Worm (Caenorhabditis elegans) whole organism, L2 larva: ENCODE results near the gene C05D12.5.

ENCODE experiments used
- C34F6.9 ChIP-seq: fragments of 150-350 bp; optimal IDR thresholded peaks from 2 replicates; lab custom pipeline; 2014; ENCODE audit warnings: missing biosample characterization, missing genetic modification characterization
- F13H6.1 ChIP-seq: sonication (generic microtip); optimal IDR thresholded peaks from 2 replicates; lab custom pipeline; 2016; ENCODE audit warnings: missing genetic modification characterization, missing compliant biosample characterization
- R02D3.7 ChIP-seq: fragments of 150-350 bp; optimal IDR thresholded peaks from 2 replicates; lab custom pipeline; 2014; ENCODE audit warnings: missing biosample characterization, missing genetic modification characterization
- Y55F3AM.14 ChIP-seq: fragments of 200-800 bp; sonication (Bioruptor generic); optimal IDR thresholded peaks from 2 replicates; lab custom pipeline; 2018; ENCODE audit warnings: mild to moderate bottlenecking, missing genetic modification characterization, missing compliant biosample characterization
- ZK546.5 ChIP-seq: sonication (generic microtip); optimal IDR thresholded peaks from 2 replicates; lab custom pipeline; 2017; ENCODE audit warnings: missing biosample characterization, missing genetic modification characterization
- alr-1 ChIP-seq: fragments of 150-350 bp; optimal IDR thresholded peaks from 2 replicates; lab custom pipeline; 2014; ENCODE audit warnings: missing biosample characterization, missing genetic modification characterization
- aly-2 ChIP-seq: fragments of 150-350 bp; optimal IDR thresholded peaks from 2 replicates; lab custom pipeline; 2014; ENCODE audit warnings: missing biosample characterization, missing genetic modification characterization
- blmp-1 ChIP-seq: sonication (generic microtip); optimal IDR thresholded peaks from 2 replicates; lab custom pipeline; 2017; ENCODE audit warnings: missing genetic modification characterization, mild to moderate bottlenecking, missing compliant biosample characterization, antibody characterized with exemption, moderate library complexity; ENCODE audit not compliant: insufficient read depth
- ceh-16 ChIP-seq: fragments of 150-350 bp; optimal IDR thresholded peaks from 2 replicates; lab custom pipeline; 2014; ENCODE audit warnings: missing biosample characterization, missing genetic modification characterization
- dmd-4 ChIP-seq: sonication (generic microtip); optimal IDR thresholded peaks from 2 replicates; lab custom pipeline; 2017; ENCODE audit warnings: missing biosample characterization, missing genetic modification characterization
- elt-1 ChIP-seq: fragments of 150-350 bp; optimal IDR thresholded peaks from 2 replicates; lab custom pipeline; 2014; ENCODE audit warnings: missing biosample characterization, missing genetic modification characterization
- fos-1 ChIP-seq: fragments of 150-350 bp; optimal IDR thresholded peaks from 2 replicates; lab custom pipeline; 2014; ENCODE audit warnings: missing biosample characterization, missing genetic modification characterization
- lin-11 ChIP-seq: fragments of 150-350 bp; sonication (generic microtip); optimal IDR thresholded peaks from 2 replicates; lab custom pipeline; 2014; ENCODE audit warnings: missing biosample characterization, missing genetic modification characterization, inconsistent platforms, mixed read lengths
- lin-13 ChIP-seq: fragments of 150-350 bp; optimal IDR thresholded peaks from 2 replicates; lab custom pipeline; 2014; ENCODE audit warnings: missing biosample characterization, missing genetic modification reagents, missing genetic modification characterization
- lin-39 ChIP-seq: fragments of 150-350 bp; optimal IDR thresholded peaks from 2 replicates; lab custom pipeline; 2014; ENCODE audit warnings: missing biosample characterization, missing genetic modification reagents, missing genetic modification characterization
- lsy-2 ChIP-seq, 2 experiments: fragments of 150-350 bp in 1 of 2; sonication (generic microtip) in 1 of 2; optimal IDR thresholded peaks; 2 replicates each; lab custom pipeline; 2014 to 2017; ENCODE audit warnings: missing biosample characterization in 2 of 2, missing genetic modification characterization in 2 of 2
- mab-5 ChIP-seq: fragments of 150-350 bp; optimal IDR thresholded peaks from 2 replicates; lab custom pipeline; 2014; ENCODE audit warnings: missing biosample characterization, missing genetic modification characterization
- mdl-1 ChIP-seq, 2 experiments: fragments of 150-350 bp in 1 of 2; sonication (generic microtip) in 1 of 2; optimal IDR thresholded peaks; 2 replicates each; lab custom pipeline; 2017; ENCODE audit warnings: missing biosample characterization in 2 of 2, missing genetic modification characterization in 2 of 2
- nhr-10 ChIP-seq: sonication (generic microtip); optimal IDR thresholded peaks from 2 replicates; lab custom pipeline; 2017; ENCODE audit warnings: missing biosample characterization, missing genetic modification characterization
- nhr-11 ChIP-seq: fragments of 150-350 bp; optimal IDR thresholded peaks from 2 replicates; lab custom pipeline; 2014; ENCODE audit warnings: missing biosample characterization, missing genetic modification characterization
- nhr-12 ChIP-seq: fragments of 150-350 bp; optimal IDR thresholded peaks from 2 replicates; lab custom pipeline; 2014; ENCODE audit warnings: missing biosample characterization, missing genetic modification characterization
- nhr-21 ChIP-seq: fragments of 150-350 bp; optimal IDR thresholded peaks from 2 replicates; lab custom pipeline; 2014; ENCODE audit warnings: missing biosample characterization, missing genetic modification characterization
- nhr-23 ChIP-seq: fragments of 150-350 bp; optimal IDR thresholded peaks from 2 replicates; lab custom pipeline; 2014; ENCODE audit warnings: missing biosample characterization, missing genetic modification reagents, missing genetic modification characterization
- nhr-237 ChIP-seq: fragments of 150-350 bp; optimal IDR thresholded peaks from 2 replicates; lab custom pipeline; 2014; ENCODE audit warnings: missing biosample characterization, missing genetic modification characterization
- nhr-25 ChIP-seq: fragments of 150-350 bp; sonication (generic microtip); optimal IDR thresholded peaks from 3 replicates; lab custom pipeline; 2014; ENCODE audit warnings: missing biosample characterization, missing genetic modification characterization
- nhr-6 ChIP-seq: fragments of 150-350 bp; optimal IDR thresholded peaks from 2 replicates; lab custom pipeline; 2014; ENCODE audit warnings: missing biosample characterization, missing genetic modification characterization
- nhr-77 ChIP-seq: fragments of 150-350 bp; optimal IDR thresholded peaks from 2 replicates; lab custom pipeline; 2014; ENCODE audit warnings: missing biosample characterization, missing genetic modification characterization
- peb-1 ChIP-seq: fragments of 150-350 bp; optimal IDR thresholded peaks from 2 replicates; lab custom pipeline; 2014; ENCODE audit warnings: missing biosample characterization, missing genetic modification characterization
- skn-1 ChIP-seq: sonication (generic microtip); optimal IDR thresholded peaks from 2 replicates; lab custom pipeline; 2017; ENCODE audit warnings: missing biosample characterization, missing genetic modification characterization
- sma-3 ChIP-seq: sonication (generic microtip); optimal IDR thresholded peaks from 2 replicates; lab custom pipeline; 2016; ENCODE audit warnings: missing genetic modification reagents, missing genetic modification characterization, missing compliant biosample characterization
- sma-9 ChIP-seq, 2 experiments: fragments of 150-350 bp in 1 of 2; sonication (generic microtip) in 1 of 2; optimal IDR thresholded peaks; 2 replicates each; lab custom pipeline; 2014 to 2016; ENCODE audit warnings: missing genetic modification characterization in 2 of 2, mild to moderate bottlenecking in 1 of 2, missing biosample characterization in 1 of 2, missing compliant biosample characterization in 1 of 2, missing genetic modification reagents in 1 of 2, moderate library complexity in 1 of 2
- snpc-4 ChIP-seq: fragments of 150-350 bp; optimal IDR thresholded peaks from 2 replicates; lab custom pipeline; 2014; ENCODE audit warnings: missing biosample characterization, missing genetic modification characterization
- unc-39 ChIP-seq: fragments of 150-350 bp; optimal IDR thresholded peaks from 2 replicates; lab custom pipeline; 2014; ENCODE audit warnings: missing biosample characterization, missing genetic modification characterization
- unc-55 ChIP-seq: fragments of 150-350 bp; sonication (generic microtip); optimal IDR thresholded peaks from 3 replicates; lab custom pipeline; 2014; ENCODE audit warnings: missing biosample characterization, missing genetic modification reagents, missing genetic modification characterization
- unc-62 ChIP-seq: fragments of 150-350 bp; optimal IDR thresholded peaks from 2 replicates; lab custom pipeline; 2014; ENCODE audit warnings: missing biosample characterization, missing genetic modification reagents, missing genetic modification characterization
- zag-1 ChIP-seq: fragments of 150-350 bp; optimal IDR thresholded peaks from 2 replicates; lab custom pipeline; 2014; ENCODE audit warnings: missing biosample characterization, missing genetic modification characterization
- ztf-1 ChIP-seq: fragments of 200-800 bp; sonication (Bioruptor generic); conservative IDR thresholded peaks from 2 replicates; pipeline ENCODE4 v1.3.6; 2022; ENCODE audit warnings: missing genetic modification characterization, missing compliant biosample characterization
- ztf-4 ChIP-seq: fragments of 150-350 bp; optimal IDR thresholded peaks from 2 replicates; lab custom pipeline; 2014; ENCODE audit warnings: missing biosample characterization, missing genetic modification characterization

Gene C05D12.5

DNA sequence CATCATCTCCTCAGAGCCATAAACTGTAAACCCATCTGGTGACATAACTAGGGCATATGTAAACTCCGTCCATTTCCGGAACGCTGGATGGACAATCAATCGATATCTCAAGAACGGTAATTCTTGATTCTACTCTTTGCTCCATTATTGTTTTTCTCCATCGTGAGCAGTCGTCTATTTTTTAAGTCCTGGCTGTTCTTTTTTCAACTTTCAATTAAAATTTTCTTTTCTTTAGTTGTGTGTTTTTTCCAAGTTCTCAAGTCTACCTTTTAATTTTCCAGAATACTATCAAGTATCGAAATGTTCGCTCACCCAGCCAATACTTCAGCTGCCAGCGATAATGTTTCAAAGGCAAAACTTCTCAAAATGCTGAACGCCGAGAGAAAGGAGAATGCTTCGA is at the start of gene C05D12.5:
Gene C05D12.5, plus strand, starts transcription at position 301 of the 400 bp plus-strand sequence.
- TF ChIP-seq dmd-4 (tag; lab: Kevin White, UChicago) (no peak), nhr-77 (no peak), sma-3 (no peak), zag-1 (no peak)

DNA sequence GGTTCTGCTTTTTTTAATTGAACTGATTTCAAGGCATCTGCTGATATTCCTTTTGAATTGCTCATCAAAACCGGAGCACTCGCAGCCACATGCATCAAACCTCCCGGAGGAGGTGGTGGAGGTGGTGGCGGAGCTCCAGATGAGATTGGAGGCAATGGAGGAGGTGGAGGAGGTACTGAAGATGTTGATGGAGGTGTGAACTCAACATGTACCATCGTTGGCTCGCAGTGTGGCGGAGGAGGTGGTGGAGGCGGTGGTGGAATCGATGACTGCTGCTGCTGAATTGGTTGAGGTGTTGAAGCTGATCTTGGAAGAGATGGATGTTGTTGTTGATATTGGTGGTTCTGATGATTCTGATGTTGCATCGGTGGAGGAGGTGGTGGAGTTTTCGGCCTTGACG is 47.1 kb upstream of the C05D12.5 start:
- TF ChIP-seq aly-2 (no peak), mab-5 (tag; lab: Kevin White, UChicago) (no peak), sma-9 (GFP tag; optimal IDR thresholded peaks at IDR 0.05; lab: Kevin White, UChicago) (no peak), sma-9 (tag; optimal IDR thresholded peaks at IDR 0.05; lab: Kevin White, UChicago) (no peak), nhr-23 (no peak), blmp-1 (tag; lab: Kevin White, UChicago) (no peak), nhr-10 (no peak), lin-11 (tag; lab: Kevin White, UChicago) (no peak), nhr-12 (tag; lab: Kevin White, UChicago) (no peak), elt-1 (tag; lab: Kevin White, UChicago) (no peak), C34F6.9 (tag; lab: Kevin White, UChicago) (no peak), ceh-16 (tag; lab: Kevin White, UChicago) (no peak), lin-13 (no peak), ztf-1 (GFP tag; lab: Robert Waterston, UW) (no peak), nhr-25 (tag; lab: Kevin White, UChicago) (no peak), lin-39 (no peak), nhr-11 (tag; lab: Kevin White, UChicago) (no peak), lsy-2 (tag; optimal IDR thresholded peaks at IDR 0.05; lab: Kevin White, UChicago) (no peak), nhr-6 (tag; lab: Kevin White, UChicago) (no peak), R02D3.7 (tag; lab: Kevin White, UChicago) (no peak)

DNA sequence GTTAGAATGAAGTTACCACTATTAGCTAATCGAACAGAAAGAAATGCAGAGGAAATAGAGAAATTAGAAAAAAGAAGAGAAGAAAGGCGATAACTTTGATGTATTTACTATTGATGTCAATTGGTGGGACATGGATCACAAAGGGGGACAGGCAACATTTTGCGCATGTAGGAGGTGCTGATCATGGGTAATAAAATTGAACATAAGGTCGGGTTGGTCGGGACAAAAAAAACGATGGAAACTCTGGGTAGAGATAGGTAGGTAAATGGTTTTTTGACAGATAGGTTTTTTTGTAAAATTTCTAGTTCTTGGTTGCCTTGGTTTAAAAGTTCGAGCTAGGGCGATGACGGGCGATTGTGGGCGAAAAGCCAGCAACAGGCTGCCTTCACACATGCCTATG is 43.2 kb upstream of the C05D12.5 start, which contains the start of gene shn-1:
Gene shn-1, minus strand, starts transcription at position 101 of the 400 bp plus-strand sequence.
- TF ChIP-seq nhr-237 (tag; lab: Kevin White, UChicago), result no peak
- no peak for TF ChIP-seq Y55F3AM.14 (GFP tag; lab: Kevin White, UChicago)
- TF ChIP-seq ztf-4 (tag; lab: Kevin White, UChicago), result no peak
- no peak for TF ChIP-seq alr-1
- TF ChIP-seq nhr-77, result no peak
- TF ChIP-seq nhr-21 (tag; lab: Kevin White, UChicago), result no peak
- no peak for TF ChIP-seq unc-39 (tag; lab: Kevin White, UChicago)
- no peak for TF ChIP-seq nhr-11 (tag; lab: Kevin White, UChicago)
- TF ChIP-seq F13H6.1 (tag; lab: Kevin White, UChicago), result no peak
- no peak for TF ChIP-seq ceh-16 (tag; lab: Kevin White, UChicago)
- no peak for TF ChIP-seq fos-1 (tag; lab: Kevin White, UChicago)
- TF ChIP-seq nhr-12 (tag; lab: Kevin White, UChicago), result no peak
- TF ChIP-seq skn-1 (tag; lab: Kevin White, UChicago), result no peak
- no peak for TF ChIP-seq lin-11 (tag; lab: Kevin White, UChicago)
- TF ChIP-seq lin-39, result no peak
- TF ChIP-seq unc-55 (GFP tag; lab: Kevin White, UChicago), result no peak
- TF ChIP-seq snpc-4 (tag; lab: Kevin White, UChicago), result no peak
- TF ChIP-seq, all 48 proteins: peak for 0

DNA sequence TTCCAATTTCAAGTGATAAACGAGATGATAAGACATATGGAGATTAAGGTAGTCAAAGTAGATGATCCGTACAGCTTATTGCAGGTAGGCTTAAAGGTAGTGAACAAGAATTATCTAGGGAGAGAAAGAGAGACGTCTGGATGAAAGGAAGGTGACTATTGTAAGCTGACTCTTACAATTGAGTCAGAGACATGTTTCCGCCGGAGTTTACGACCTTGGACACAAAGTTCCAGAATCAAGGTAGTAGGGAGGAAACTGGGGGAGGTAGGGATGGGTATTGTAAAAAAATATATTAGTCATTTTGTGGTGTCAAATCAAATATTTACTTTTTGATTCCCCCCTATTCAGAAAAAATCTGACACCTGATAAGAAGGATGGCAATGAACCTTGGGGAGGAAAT is 41.7 kb upstream of the C05D12.5 start:
- TF ChIP-seq unc-39 (tag; lab: Kevin White, UChicago) (no peak), lsy-2 (tag; optimal IDR thresholded peaks at IDR 0.05; lab: Kevin White, UChicago) (no peak), elt-1 (tag; lab: Kevin White, UChicago) (no peak), mdl-1 (tag; optimal IDR thresholded peaks at IDR 0.05; lab: Kevin White, UChicago) (no peak), unc-62 (no peak)

DNA sequence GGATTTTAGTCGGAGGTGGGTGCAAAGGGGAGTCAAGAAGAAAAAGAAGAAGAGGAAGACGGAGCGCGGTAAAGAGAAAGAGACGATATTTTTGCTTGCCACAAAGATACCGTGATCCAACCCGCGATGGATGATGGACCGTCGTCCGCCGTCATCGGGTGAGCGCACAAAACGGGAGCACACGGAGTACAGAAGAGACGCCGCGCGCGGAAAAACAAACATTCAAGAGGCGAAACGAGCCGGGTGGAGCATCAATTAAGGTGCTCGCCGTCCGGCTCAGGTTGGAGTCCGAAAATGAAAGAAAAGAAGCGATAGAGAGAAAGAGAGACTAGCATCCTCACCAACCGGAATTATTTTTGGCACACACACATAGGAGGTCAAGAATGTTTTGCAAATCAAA is 40.3 kb upstream of the C05D12.5 start:
- TF ChIP-seq ZK546.5 (tag; lab: Kevin White, UChicago) (no peak), Y55F3AM.14 (GFP tag; lab: Kevin White, UChicago) (no peak), unc-39 (tag; lab: Kevin White, UChicago) (no peak), blmp-1 (tag; lab: Kevin White, UChicago) (no peak), peb-1 (tag; lab: Kevin White, UChicago) (no peak), zag-1 (no peak), mdl-1 (tag; optimal IDR thresholded peaks at IDR 0.05; lab: Kevin White, UChicago) (no peak), lin-39 (no peak), lsy-2 (tag; optimal IDR thresholded peaks at IDR 0.05; lab: Kevin White, UChicago) (no peak), nhr-77 (no peak), ztf-1 (GFP tag; lab: Robert Waterston, UW) (no peak)
